Worm (Caenorhabditis elegans) whole organism, late embryonic: ENCODE measurements around the gene sdz-20.

Experiments used
- ama-1 ChIP-seq: fragments of 150-350 bp; optimal IDR thresholded peaks from 2 replicates; lab custom pipeline; 2014
- ceh-14 ChIP-seq: sonication (generic microtip); optimal IDR thresholded peaks from 2 replicates; lab custom pipeline; 2016; ENCODE audit warnings: missing genotype, missing genetic modification characterization, missing compliant biosample characterization
- ceh-45 ChIP-seq: fragments of 200-800 bp; sonication (Bioruptor generic); IDR thresholded peaks from 2 replicates; pipeline ENCODE4 v1.3.6; 2022; ENCODE audit warnings: missing genetic modification reagents, missing genetic modification characterization, missing compliant biosample characterization
- ceh-6 ChIP-seq: fragments of 200-800 bp; sonication (Bioruptor generic); optimal IDR thresholded peaks from 2 replicates; lab custom pipeline; 2018; ENCODE audit warnings: mild to moderate bottlenecking, missing genetic modification characterization, missing compliant biosample characterization
- gmeb-2 ChIP-seq: sonication (generic microtip); optimal IDR thresholded peaks from 2 replicates; lab custom pipeline; 2016; ENCODE audit warnings: missing genetic modification characterization, inconsistent platforms, missing compliant biosample characterization
- hlh-30 ChIP-seq: sonication (generic microtip); optimal IDR thresholded peaks from 2 replicates; lab custom pipeline; 2017; ENCODE audit warnings: antibody characterized with exemption, missing genetic modification characterization, missing compliant biosample characterization; ENCODE audit not compliant: insufficient read depth
- nhr-11 ChIP-seq: fragments of 150-350 bp; optimal IDR thresholded peaks from 2 replicates; lab custom pipeline; 2014; ENCODE audit warnings: missing biosample characterization, missing genetic modification characterization
- sdc-2 ChIP-seq: sonication (generic microtip); optimal IDR thresholded peaks from 2 replicates; lab custom pipeline; 2016; ENCODE audit warnings: missing genotype, missing genetic modification characterization, missing compliant biosample characterization

- TF ChIP-seq sdc-2 (tag; lab: Kevin White, UChicago), result no peak
- TF ChIP-seq ceh-45 (GFP tag; lab: Robert Waterston, UW), result no peak
- no peak for TF ChIP-seq gmeb-2
- TF ChIP-seq ama-1 (lab: Kevin White, UChicago), result no peak
- no peak for TF ChIP-seq ceh-6 (GFP tag; lab: Kevin White, UChicago)
- no peak for TF ChIP-seq hlh-30 (tag; lab: Kevin White, UChicago)
- no peak for TF ChIP-seq ceh-14 (tag; lab: Kevin White, UChicago)
- TF ChIP-seq nhr-11 (tag; lab: Kevin White, UChicago), result no peak
These were observed 31.9 kb upstream of the sdz-20 start for ce11 chrIII:13301983-13302382.
